Worm (Caenorhabditis elegans) whole organism, L1 larva: ENCODE measurements around the gene F10E9.5.
A peak's percentile ranks its signal among the peaks of the same experiment; 100 is the strongest.

Experiments
- C16A3.4 ChIP-seq: fragments of 150-350 bp; optimal IDR thresholded peaks from 2 replicates; lab custom pipeline; 2014; ENCODE audit warnings: missing biosample characterization, missing genetic modification characterization
- Y116A8C.19 ChIP-seq: sonication (generic microtip); optimal IDR thresholded peaks from 2 replicates; lab custom pipeline; 2016; ENCODE audit warnings: missing compliant biosample characterization, missing genetic modification characterization, borderline replicate concordance
- aha-1 ChIP-seq: fragments of 150-350 bp; optimal IDR thresholded peaks from 2 replicates; lab custom pipeline; 2014; ENCODE audit warnings: missing biosample characterization, missing genetic modification characterization
- alr-1 ChIP-seq: fragments of 200-800 bp; sonication (Bioruptor generic); optimal IDR thresholded peaks from 2 replicates; lab custom pipeline; 2018; ENCODE audit warnings: borderline replicate concordance, mild to moderate bottlenecking, missing genetic modification characterization, missing compliant biosample characterization
- blmp-1 ChIP-seq: fragments of 150-350 bp; optimal IDR thresholded peaks from 2 replicates; lab custom pipeline; 2014; ENCODE audit warnings: missing biosample characterization, missing genetic modification characterization
- ceh-8 ChIP-seq: fragments of 200-800 bp; sonication (Bioruptor generic); optimal IDR thresholded peaks from 2 replicates; lab custom pipeline; 2018; ENCODE audit warnings: mild to moderate bottlenecking, missing genetic modification characterization, moderate library complexity, missing compliant biosample characterization
- ceh-90 ChIP-seq: sonication (generic microtip); optimal IDR thresholded peaks from 2 replicates; lab custom pipeline; 2016; ENCODE audit warnings: missing genetic modification characterization, missing compliant biosample characterization
- efl-1 ChIP-seq, 4 experiments: fragments of 150-350 bp; optimal IDR thresholded peaks in 3 of 4; peaks in 1 of 4; 1 replicate in 1 of 4; 2 replicates in 3 of 4; lab custom pipeline; 2014; ENCODE audit warnings: missing biosample characterization in 2 of 4, missing genetic modification characterization in 2 of 4, missing genetic modification reagents in 2 of 4
- efl-3 ChIP-seq: fragments of 200-800 bp; sonication (Bioruptor generic); optimal IDR thresholded peaks from 2 replicates; lab custom pipeline; 2018; ENCODE audit warnings: mild to moderate bottlenecking, missing genetic modification characterization, missing compliant biosample characterization
- egl-27 ChIP-seq, 2 experiments: fragments of 150-350 bp in 1 of 2; sonication (generic microtip); optimal IDR thresholded peaks; 3 replicates each; lab custom pipeline; 2017 to 2018; ENCODE audit warnings: missing biosample characterization in 2 of 2, missing genetic modification characterization in 2 of 2, missing genetic modification reagents in 2 of 2
- elt-2 ChIP-seq: sonication (generic microtip); optimal IDR thresholded peaks from 2 replicates; lab custom pipeline; 2016; ENCODE audit warnings: missing genetic modification characterization, mild to moderate bottlenecking, inconsistent platforms, missing compliant biosample characterization, missing genetic modification reagents
- ets-5 ChIP-seq: fragments of 200-800 bp; sonication (Bioruptor generic); IDR thresholded peaks from 2 replicates; pipeline ENCODE4 v1.3.6; 2022; ENCODE audit warnings: missing genetic modification characterization, missing compliant biosample characterization
- fkh-8 ChIP-seq: sonication (generic microtip); optimal IDR thresholded peaks from 2 replicates; lab custom pipeline; 2016; ENCODE audit warnings: mild to moderate bottlenecking, missing genetic modification characterization, missing compliant biosample characterization
- hpl-2 ChIP-seq: fragments of 150-350 bp; optimal IDR thresholded peaks from 2 replicates; lab custom pipeline; 2014; ENCODE audit warnings: missing biosample characterization, missing genetic modification reagents, missing genetic modification characterization
- irx-1 ChIP-seq: sonication (generic microtip); optimal IDR thresholded peaks from 2 replicates; lab custom pipeline; 2016; ENCODE audit warnings: missing genetic modification characterization, missing compliant biosample characterization
- jun-1 ChIP-seq: fragments of 150-350 bp; optimal IDR thresholded peaks from 2 replicates; lab custom pipeline; 2014; ENCODE audit warnings: missing biosample characterization, missing genetic modification reagents, missing genetic modification characterization
- lin-15B ChIP-seq: fragments of 150-350 bp; sonication (generic microtip); optimal IDR thresholded peaks from 3 replicates; lab custom pipeline; 2014; ENCODE audit warnings: missing biosample characterization, missing genetic modification characterization
- lin-35 ChIP-seq, 2 experiments: fragments of 150-350 bp; optimal IDR thresholded peaks; 2 replicates each; lab custom pipeline; 2014; ENCODE audit warnings: missing biosample characterization in 2 of 2, missing genetic modification characterization in 2 of 2, missing genetic modification reagents in 2 of 2
- lsy-2 ChIP-seq, 2 experiments: fragments of 150-350 bp; optimal IDR thresholded peaks; 2 replicates each; lab custom pipeline; 2014; ENCODE audit warnings: missing biosample characterization in 2 of 2, missing genetic modification characterization in 2 of 2
- mab-9 ChIP-seq: fragments of 200-800 bp; sonication (Bioruptor generic); IDR thresholded peaks from 2 replicates; pipeline ENCODE4 v1.3.6; 2022; ENCODE audit warnings: missing genetic modification reagents, missing genetic modification characterization, missing compliant biosample characterization
- mdl-1 ChIP-seq, 2 experiments: fragments of 150-350 bp; optimal IDR thresholded peaks; 2 replicates each; lab custom pipeline; 2014 to 2017; ENCODE audit warnings: missing biosample characterization in 2 of 2, missing genetic modification characterization in 2 of 2, inconsistent platforms in 1 of 2
- mep-1 ChIP-seq: fragments of 150-350 bp; optimal IDR thresholded peaks from 2 replicates; lab custom pipeline; 2014; ENCODE audit warnings: missing biosample characterization, missing genetic modification characterization
- nhr-19 ChIP-seq: fragments of 200-800 bp; sonication (Bioruptor generic); conservative IDR thresholded peaks from 2 replicates; pipeline ENCODE4 v1.3.6; 2022; ENCODE audit warnings: missing genetic modification characterization, missing compliant biosample characterization
- nhr-28 ChIP-seq: fragments of 150-350 bp; optimal IDR thresholded peaks from 2 replicates; lab custom pipeline; 2014; ENCODE audit warnings: missing biosample characterization, missing genetic modification characterization
- nhr-71 ChIP-seq: sonication (generic microtip); optimal IDR thresholded peaks from 2 replicates; lab custom pipeline; 2016; ENCODE audit warnings: mild to moderate bottlenecking, missing genetic modification characterization, moderate library complexity, missing compliant biosample characterization
- nhr-84 ChIP-seq: sonication (generic microtip); optimal IDR thresholded peaks from 2 replicates; lab custom pipeline; 2017; ENCODE audit warnings: missing biosample characterization, missing genetic modification characterization
- nhr-85 ChIP-seq: sonication (generic microtip); peaks from one replicate; lab custom pipeline; 2016; ENCODE audit warnings: missing genetic modification characterization, inconsistent platforms, missing compliant biosample characterization
- pag-3 ChIP-seq: sonication (generic microtip); optimal IDR thresholded peaks from 2 replicates; lab custom pipeline; 2017; ENCODE audit warnings: missing genetic modification characterization, mild to moderate bottlenecking, missing compliant biosample characterization, antibody characterized with exemption, borderline replicate concordance; ENCODE audit not compliant: insufficient read depth
- skn-1 ChIP-seq: fragments of 150-350 bp; optimal IDR thresholded peaks from 2 replicates; lab custom pipeline; 2014; ENCODE audit warnings: missing biosample characterization, missing genetic modification characterization
- snu-23 ChIP-seq: sonication (generic microtip); optimal IDR thresholded peaks from 2 replicates; lab custom pipeline; 2016; ENCODE audit warnings: missing genetic modification characterization, missing compliant biosample characterization
- sptf-1 ChIP-seq: fragments of 150-350 bp; optimal IDR thresholded peaks from 2 replicates; lab custom pipeline; 2014; ENCODE audit warnings: missing biosample characterization, missing genetic modification characterization
- sup-37 ChIP-seq: fragments of 200-800 bp; sonication (Bioruptor generic); optimal IDR thresholded peaks from 2 replicates; lab custom pipeline; 2018; ENCODE audit warnings: mild to moderate bottlenecking, missing genetic modification characterization, missing compliant biosample characterization
- tbx-2 ChIP-seq: sonication (generic microtip); optimal IDR thresholded peaks from 2 replicates; lab custom pipeline; 2016; ENCODE audit warnings: missing genetic modification characterization, missing compliant biosample characterization
- unc-130 ChIP-seq: fragments of 150-350 bp; optimal IDR thresholded peaks from 2 replicates; lab custom pipeline; 2017; ENCODE audit warnings: missing biosample characterization, missing genetic modification characterization, inconsistent platforms
- unc-30 ChIP-seq: sonication (generic microtip); optimal IDR thresholded peaks from 2 replicates; lab custom pipeline; 2017; ENCODE audit warnings: missing biosample characterization, missing genetic modification characterization
- unc-62 ChIP-seq: fragments of 150-350 bp; optimal IDR thresholded peaks from 2 replicates; lab custom pipeline; 2014; ENCODE audit warnings: missing biosample characterization, missing genetic modification reagents, missing genetic modification characterization
- unc-98 ChIP-seq: fragments of 200-800 bp; sonication (Bioruptor generic); IDR thresholded peaks from 2 replicates; pipeline ENCODE4 v1.3.6; 2022; ENCODE audit warnings: missing genetic modification characterization, missing compliant biosample characterization
- xbp-1 ChIP-seq: sonication (generic microtip); optimal IDR thresholded peaks from 2 replicates; lab custom pipeline; 2016; ENCODE audit warnings: missing genetic modification characterization, missing compliant biosample characterization
- zag-1 ChIP-seq: fragments of 150-350 bp; optimal IDR thresholded peaks from 2 replicates; lab custom pipeline; 2014; ENCODE audit warnings: missing biosample characterization, missing genetic modification characterization
- ztf-4 ChIP-seq: fragments of 150-350 bp; optimal IDR thresholded peaks from 2 replicates; lab custom pipeline; 2014; ENCODE audit warnings: missing biosample characterization, missing genetic modification characterization

Gene F10E9.5

ce11 chrIII:8322645-8323213 lies 15.3 kb downstream of the F10E9.5 start, which contains the start of gene F10E9.1 (continued):
- TF ChIP-seq lin-35 (GFP tag; optimal IDR thresholded peaks at IDR 0.05; lab: Kevin White, UChicago) (no peak), sptf-1 (tag; lab: Kevin White, UChicago) (no peak), aha-1 (tag; lab: Kevin White, UChicago) (no peak), pag-3 (no peak), C16A3.4 (tag; lab: Kevin White, UChicago) (no peak), alr-1 (tag; lab: Kevin White, UChicago) (no peak), irx-1 (tag; lab: Kevin White, UChicago) (no peak), skn-1 (no peak), unc-62 (no peak), sup-37 (GFP tag; lab: Kevin White, UChicago) (no peak), nhr-28 (tag; lab: Kevin White, UChicago) (no peak), ets-5 (GFP tag; lab: Robert Waterston, UW) (no peak), jun-1 (no peak), ztf-4 (tag; lab: Kevin White, UChicago) (no peak), nhr-85 (no peak), hpl-2 (GFP tag; lab: Kevin White, UChicago) (no peak), unc-30 (tag; lab: Kevin White, UChicago) (no peak), unc-98 (GFP tag; lab: Robert Waterston, UW) (no peak), ceh-8 (GFP tag; lab: Kevin White, UChicago) (no peak), mdl-1 (tag; optimal IDR thresholded peaks at IDR 0.05; lab: Kevin White, UChicago) (no peak), lin-15B (no peak)

- TF ChIP-seq zag-1 (tag; lab: Kevin White, UChicago) (no peak), efl-1 (optimal IDR thresholded peaks at IDR 0.05; lab: Kevin White, UChicago) (no peak), efl-1 (GFP tag; optimal IDR thresholded peaks at IDR 0.05 in 1 of 2; lab: Kevin White, UChicago) (peak in 1 of 2 experiments; percentile 34)
Observed at ce11 chrIII:8324412-8324811, 17.0 kb downstream of the F10E9.5 start, which contains the start of gene F10E9.12. F10E9.12 (plus strand) TSS chrIII:8324542.

ce11 chrIII:8325574-8326513 lies 18.5 kb downstream of the F10E9.5 start, which contains the start of gene ZC262.13:
ZC262.13 (plus strand) TSS chrIII:8326214.
- no peak for TF ChIP-seq efl-1 (optimal IDR thresholded peaks at IDR 0.05; lab: Kevin White, UChicago)
- peak in 1 of 2 experiments; percentile 70 for TF ChIP-seq efl-1 (GFP tag; optimal IDR thresholded peaks at IDR 0.05 in 1 of 2; lab: Kevin White, UChicago)
- TF ChIP-seq zag-1 (tag; lab: Kevin White, UChicago) = no peak
- TF ChIP-seq elt-2 (tag; lab: Kevin White, UChicago) = peak; percentile 82
- peak in 1 of 2 experiments; percentile 20 for TF ChIP-seq lin-35 (GFP tag; optimal IDR thresholded peaks at IDR 0.05; lab: Kevin White, UChicago)
- TF ChIP-seq pag-3 = no peak

DNA sequence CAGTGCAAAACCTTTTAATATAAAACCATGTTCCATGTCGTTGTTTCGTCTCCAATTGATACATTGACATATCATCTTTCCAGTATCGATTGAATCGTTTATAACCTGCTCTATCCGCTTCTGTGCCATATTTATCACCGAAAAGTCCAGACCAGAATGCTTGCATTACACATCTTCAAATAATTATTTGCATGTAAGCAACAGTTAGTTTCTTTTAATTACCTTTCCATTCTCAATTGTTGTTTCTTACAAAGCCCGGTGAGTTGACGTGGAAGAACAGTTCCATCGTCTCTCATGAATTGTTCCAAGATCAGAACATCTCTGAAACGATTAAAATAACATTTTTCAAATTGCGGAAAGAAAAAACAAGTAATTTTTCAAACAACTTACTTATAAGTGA lies 23.8 kb downstream of the F10E9.5 start, which contains the start of gene iglr-2:
iglr-2 (minus strand) TSS at position 101 of the 400 bp plus-strand sequence.
- TF ChIP-seq lin-35 (GFP tag; optimal IDR thresholded peaks at IDR 0.05; lab: Kevin White, UChicago) = no peak
- TF ChIP-seq blmp-1 (tag; lab: Kevin White, UChicago) = no peak

DNA sequence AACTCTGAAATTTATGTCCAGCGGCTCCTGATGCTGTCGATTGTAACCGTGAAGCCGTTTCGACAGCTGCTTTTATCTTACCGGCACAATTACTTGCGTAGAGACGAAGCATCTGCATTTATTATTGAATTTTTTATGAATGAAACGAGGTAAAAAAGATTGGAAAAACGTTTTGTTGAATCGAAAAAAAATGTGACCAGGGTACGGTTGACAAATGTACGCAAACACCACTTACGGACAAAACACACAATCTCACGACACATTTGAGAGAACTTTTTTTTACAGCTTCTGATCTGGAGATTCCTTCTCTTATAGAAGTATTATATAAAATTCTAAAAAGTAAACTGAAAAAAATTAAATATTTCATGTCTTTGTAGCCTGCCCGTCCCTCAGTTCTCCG lies 24.4 kb downstream of the F10E9.5 start, which contains the start of the genes mrps-18A and ZC262.2:
mrps-18A (minus strand) TSS at position 141 of the 400 bp plus-strand sequence.
ZC262.2 (plus strand) TSS at position 284 of the 400 bp plus-strand sequence.
- no peak for TF ChIP-seq xbp-1 (tag; lab: Kevin White, UChicago)
- peak; percentile 55 for TF ChIP-seq unc-130 (tag; lab: Kevin White, UChicago)
- TF ChIP-seq nhr-71 (tag; lab: Kevin White, UChicago) = peak; percentile 24
- no peak for TF ChIP-seq nhr-84 (tag; lab: Kevin White, UChicago)
- TF ChIP-seq hpl-2 (GFP tag; lab: Kevin White, UChicago) = no peak
- TF ChIP-seq nhr-19 (GFP tag; lab: Robert Waterston, UW) = no peak
- peak; percentile 66 for TF ChIP-seq mep-1 (tag; lab: Kevin White, UChicago)
- TF ChIP-seq ceh-90 = no peak
- TF ChIP-seq efl-3 = no peak
- no peak for TF ChIP-seq mab-9
- peak; percentile 60 to 76 for TF ChIP-seq lin-35 (GFP tag; optimal IDR thresholded peaks at IDR 0.05; lab: Kevin White, UChicago)
- TF ChIP-seq Y116A8C.19 (tag; lab: Kevin White, UChicago) = no peak
- no peak for TF ChIP-seq egl-27 (tag; optimal IDR thresholded peaks at IDR 0.05; lab: Kevin White, UChicago)
- no peak for TF ChIP-seq elt-2 (tag; lab: Kevin White, UChicago)
- peak; percentile 49 to 65 for TF ChIP-seq efl-1 (optimal IDR thresholded peaks at IDR 0.05; lab: Kevin White, UChicago)
- TF ChIP-seq efl-1 (GFP tag; optimal IDR thresholded peaks at IDR 0.05 in 1 of 2; lab: Kevin White, UChicago) = peak; percentile 69 to 85
- no peak for TF ChIP-seq fkh-8 (tag; lab: Kevin White, UChicago)
- TF ChIP-seq lsy-2 (tag; optimal IDR thresholded peaks at IDR 0.05; lab: Kevin White, UChicago) = peak; percentile 91 to 98
- no peak for TF ChIP-seq zag-1 (tag; lab: Kevin White, UChicago)
- TF ChIP-seq blmp-1 (tag; lab: Kevin White, UChicago) = peak; percentile 14
- peak; percentile 45 for TF ChIP-seq snu-23 (GFP tag; lab: Kevin White, UChicago)
- peak; percentile 0 for TF ChIP-seq tbx-2 (tag; lab: Kevin White, UChicago)
